Fruit fly (Drosophila melanogaster): ENCODE data around the gene CG42590.
A peak's percentile ranks its signal among the peaks of the same experiment; 100 is the strongest.

CG42590 gene

DNA sequence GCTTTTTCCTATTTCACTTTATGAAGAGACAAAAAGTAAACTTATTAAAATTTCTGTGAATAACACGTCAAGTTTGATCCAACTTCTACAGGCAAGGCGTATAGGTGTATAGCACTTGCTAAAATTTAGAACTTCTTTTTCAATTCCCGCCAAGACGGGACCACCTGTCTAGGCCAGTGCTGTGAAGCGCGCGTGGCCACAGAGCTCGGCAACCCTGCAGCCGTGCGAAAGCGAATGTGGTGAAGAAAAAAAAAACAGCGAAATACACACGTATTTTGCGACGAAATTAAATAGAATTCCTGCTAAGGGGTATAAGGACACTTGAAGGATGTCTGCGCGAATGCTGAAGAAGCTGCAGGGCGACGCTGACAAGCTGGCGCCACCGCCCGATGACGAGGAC lies 41.1 kb upstream of the CG42590 start, which contains the start of gene Nulp1 (continued):
- 0 out of 3 replicates have a peak, but pooled peaks have one; percentile 15 for TF ChIP-seq vnd (GFP tag; IDR thresholded peaks at IDR 0.05; ENCODE audit: partially characterized antibody)
- TF ChIP-seq cad (GFP tag; optimal IDR thresholded peaks at IDR 0.05) = no peak
- TF ChIP-seq gro (GFP tag; optimal IDR thresholded peaks at IDR 0.05) = peak; percentile 60
- peak; percentile 68 for TF ChIP-seq CG2120 (GFP tag; optimal IDR thresholded peaks at IDR 0.05)

DNA sequence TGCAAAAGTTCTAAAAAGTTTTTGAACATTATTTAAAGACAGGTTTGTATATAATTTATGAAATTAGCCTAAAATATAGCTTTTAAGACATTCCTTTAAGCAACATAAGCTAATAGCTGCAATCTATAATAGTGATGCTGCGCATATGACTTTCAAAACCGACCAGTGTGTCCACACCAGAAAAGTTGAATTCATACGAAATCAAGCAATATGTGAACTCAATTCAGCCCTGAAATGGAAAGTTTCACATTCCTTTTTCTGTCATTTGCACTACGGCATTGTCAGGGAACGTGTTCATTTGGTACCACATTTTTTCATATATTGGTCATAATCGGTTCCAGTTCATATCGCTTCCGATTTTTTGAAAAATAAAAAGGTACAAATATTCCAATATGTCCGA lies 39.8 kb upstream of the CG42590 start, which contains the start of gene fan:
Gene fan, plus strand, starts transcription at position 247 of the 400 bp plus-strand sequence.
- TF ChIP-seq CHES-1-like (GFP tag; optimal IDR thresholded peaks at IDR 0.05) (no peak), CG8290 (GFP tag; optimal IDR thresholded peaks at IDR 0.05) (peak; percentile 57), CG8290 (tag; optimal IDR thresholded peaks at IDR 0.05) (no peak), Hr78 (GFP tag; optimal IDR thresholded peaks at IDR 0.05) (no peak), amos (GFP tag; IDR thresholded peaks at IDR 0.05; ENCODE audit: partially characterized antibody) (no peak), stwl (tag; optimal IDR thresholded peaks at IDR 0.05) (peak; percentile 89), crp (GFP tag; optimal IDR thresholded peaks at IDR 0.05) (no peak), shn (GFP tag; optimal IDR thresholded peaks at IDR 0.05) (no peak), CG11085 (GFP tag; IDR thresholded peaks at IDR 0.05) (no peak), CG5180 (GFP tag; optimal IDR thresholded peaks at IDR 0.05) (no peak), ro (GFP tag; IDR thresholded peaks at IDR 0.05) (no peak), CG14710 (tag; optimal IDR thresholded peaks at IDR 0.05) (peak; percentile 99), CG13424 (tag; optimal IDR thresholded peaks at IDR 0.05) (no peak), Dp (GFP tag; optimal IDR thresholded peaks at IDR 0.05) (peak; percentile 11), CG6689 (GFP tag; IDR thresholded peaks at IDR 0.05) (no peak), fd64A (GFP tag; optimal IDR thresholded peaks at IDR 0.05) (no peak), Taf1 (GFP tag; IDR thresholded peaks at IDR 0.05) (no peak), CG7928 (GFP tag; optimal IDR thresholded peaks at IDR 0.05) (peak; percentile 46), E2f1 (GFP tag; IDR thresholded peaks at IDR 0.05) (no peak), Blimp-1 (GFP tag; optimal IDR thresholded peaks at IDR 0.05) (peak; percentile 57), CG2116 (GFP tag; optimal IDR thresholded peaks at IDR 0.05) (peak; percentile 23), Ets97D (GFP tag; optimal IDR thresholded peaks at IDR 0.05) (peak; percentile 28), crol (GFP tag; IDR thresholded peaks at IDR 0.05) (no peak), CG4424 (GFP tag; optimal IDR thresholded peaks at IDR 0.05) (no peak)

DNA sequence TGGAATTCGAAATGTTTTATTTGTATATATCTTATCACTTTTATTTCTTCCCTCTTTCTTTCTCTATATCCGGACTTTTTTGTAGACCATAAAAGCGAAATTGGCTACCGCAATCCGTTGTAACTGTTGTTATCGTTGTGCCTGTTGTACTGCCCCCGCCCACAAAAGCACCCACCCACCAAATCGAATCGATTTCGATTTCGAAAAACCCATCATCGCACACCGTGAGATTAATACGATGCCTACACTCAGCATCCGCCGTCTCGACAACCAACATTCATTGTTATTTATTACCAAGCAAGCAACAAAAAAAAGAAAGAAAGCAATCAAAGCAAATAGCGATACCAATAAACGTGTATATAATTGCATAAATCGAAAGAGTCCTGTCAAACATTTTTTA lies 39.1 kb upstream of the CG42590 start:
- TF ChIP-seq da (GFP tag; optimal IDR thresholded peaks at IDR 0.05) (no peak), CG13894 (tag; optimal IDR thresholded peaks at IDR 0.05) (peak; percentile 59), onecut (GFP tag; IDR thresholded peaks at IDR 0.05) (peak; percentile 65), prd (optimal IDR thresholded peaks at IDR 0.05) (no peak), prd (GFP tag; IDR thresholded peaks at IDR 0.05) (no peak), CG4282 (GFP tag; optimal IDR thresholded peaks at IDR 0.05) (no peak), danr (GFP tag; IDR thresholded peaks at IDR 0.05) (no peak), CG10321 (GFP tag; IDR thresholded peaks at IDR 0.05) (no peak), CG8388 (GFP tag; optimal IDR thresholded peaks at IDR 0.05) (no peak), ap (GFP tag; IDR thresholded peaks at IDR 0.05) (no peak), CG32767 (GFP tag; IDR thresholded peaks at IDR 0.05) (no peak), Mes4 (GFP tag; optimal IDR thresholded peaks at IDR 0.05) (no peak)

All from whole organism, embryonic.